Fruit fly (Drosophila melanogaster) S2 (cell line): Measurements from ENCODE around the gene CG14082.

Experiments used
- CG8478 ChIP-seq: fragments of >200 bp; optimal IDR thresholded peaks from 2 replicates; lab custom pipeline; 2018
- CTCF ChIP-seq, 2 experiments: fragments of >200 bp; optimal IDR thresholded peaks; 2 replicates each; lab custom pipeline; 2018

DNA sequence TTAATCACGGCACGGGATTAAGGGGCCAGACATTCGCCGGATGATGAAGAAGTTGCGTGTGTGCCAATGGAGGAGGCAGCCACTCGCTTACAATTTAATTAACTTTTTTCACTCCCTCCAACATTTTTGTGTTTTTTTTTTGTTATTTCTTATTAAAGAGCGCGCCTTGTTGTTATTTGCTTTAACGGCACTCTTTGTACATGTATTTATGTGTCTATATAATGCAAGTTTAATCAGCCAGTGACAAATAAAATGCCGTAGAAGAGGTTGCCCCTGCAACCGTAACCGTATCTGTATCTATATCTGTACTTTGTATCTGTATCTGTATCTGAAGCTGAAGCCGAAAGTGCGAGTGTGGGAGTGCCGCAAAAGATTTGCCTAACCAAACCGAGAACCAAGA, 22.5 kb upstream of the CG14082 start:
- no peak for TF ChIP-seq CTCF (optimal IDR thresholded peaks at IDR 0.05; lab: Kevin White, UChicago)
- TF ChIP-seq CG8478 = no peak
